Worm (Caenorhabditis elegans) whole organism, young adult: ENCODE measurements around the gene ppt-1.

Source experiments
- F33H1.4 ChIP-seq: fragments of 200-800 bp; sonication (Bioruptor generic); IDR thresholded peaks from 2 replicates; pipeline ENCODE4 v1.3.6; 2022; ENCODE audit warnings: missing genetic modification reagents, missing genetic modification characterization, missing compliant biosample characterization
- akir-1 ChIP-seq: fragments of 200-800 bp; sonication (Bioruptor generic); optimal IDR thresholded peaks from 2 replicates; lab custom pipeline; 2018; ENCODE audit warnings: mild to moderate bottlenecking, missing genetic modification characterization, moderate library complexity, missing compliant biosample characterization
- ama-1 ChIP-seq, 3 experiments: fragments of 150-350 bp in 1 of 3; sonication (generic microtip) in 2 of 3; optimal IDR thresholded peaks; 2 replicates each; lab custom pipeline; 2014 to 2018; ENCODE audit warnings: missing biosample characterization in 2 of 3, missing genetic modification characterization in 2 of 3, missing genetic modification reagents in 2 of 3
- ceh-58 ChIP-seq: fragments of 200-800 bp; sonication (Bioruptor generic); IDR thresholded peaks from 2 replicates; pipeline ENCODE4 v1.3.6; 2022; ENCODE audit warnings: missing genetic modification characterization, missing compliant biosample characterization
- madf-6 ChIP-seq: fragments of 200-800 bp; sonication (Bioruptor generic); IDR thresholded peaks from 2 replicates; pipeline ENCODE4 v1.3.6; 2022; ENCODE audit warnings: missing genetic modification reagents, missing genetic modification characterization, missing compliant biosample characterization
- nfya-2 ChIP-seq: fragments of 200-800 bp; sonication (Bioruptor generic); IDR thresholded peaks from 2 replicates; pipeline ENCODE4 v1.3.6; 2022; ENCODE audit warnings: missing genetic modification reagents, missing genetic modification characterization, missing compliant biosample characterization
- nhr-27 ChIP-seq: fragments of 200-800 bp; sonication (Bioruptor generic); optimal IDR thresholded peaks from 2 replicates; lab custom pipeline; 2018; ENCODE audit warnings: mild to moderate bottlenecking, missing genetic modification characterization, moderate library complexity, missing compliant biosample characterization
- snpc-4 ChIP-seq, 5 experiments: fragments of 150-350 bp in 1 of 5; sonication (generic microtip) in 4 of 5; optimal IDR thresholded peaks; 2 replicates each; lab custom pipeline; 2014 to 2018; ENCODE audit warnings: missing genetic modification characterization in 5 of 5, missing biosample characterization in 3 of 5, antibody characterized with exemption in 2 of 5, mild to moderate bottlenecking in 2 of 5, missing compliant biosample characterization in 2 of 5, missing genotype in 2 of 5, moderate library complexity in 2 of 5, missing genetic modification reagents in 1 of 5
- tlf-1 ChIP-seq: fragments of 200-800 bp; sonication (Bioruptor generic); optimal IDR thresholded peaks from 2 replicates; lab custom pipeline; 2018; ENCODE audit warnings: mild to moderate bottlenecking, missing genetic modification characterization, missing compliant biosample characterization
- unc-62 ChIP-seq: fragments of 150-350 bp; optimal IDR thresholded peaks from 2 replicates; lab custom pipeline; 2014; ENCODE audit warnings: missing biosample characterization, missing genetic modification reagents, missing genetic modification characterization
- ztf-25 ChIP-seq: fragments of 200-800 bp; sonication (Bioruptor generic); IDR thresholded peaks from 2 replicates; pipeline ENCODE4 v1.3.6; 2022; ENCODE audit warnings: missing genetic modification reagents, missing genetic modification characterization, missing compliant biosample characterization

- TF ChIP-seq ztf-25 (GFP tag; lab: Robert Waterston, UW) (no peak), madf-6 (GFP tag; lab: Robert Waterston, UW) (no peak), nfya-2 (GFP tag; lab: Robert Waterston, UW) (no peak), unc-62 (no peak), ama-1 (optimal IDR thresholded peaks at IDR 0.05; lab: Kevin White, UChicago) (no peak), ama-1 (GFP tag; optimal IDR thresholded peaks at IDR 0.05; lab: Kevin White, UChicago) (no peak), akir-1 (GFP tag; lab: Kevin White, UChicago) (no peak), snpc-4 (GFP tag; optimal IDR thresholded peaks at IDR 0.05; lab: Kevin White, UChicago) (no peak), snpc-4 (tag; optimal IDR thresholded peaks at IDR 0.05; lab: Kevin White, UChicago) (no peak), ceh-58 (GFP tag; lab: Robert Waterston, UW) (no peak), F33H1.4 (GFP tag; lab: Robert Waterston, UW) (no peak), tlf-1 (no peak), nhr-27 (tag; lab: Kevin White, UChicago) (no peak)
These were observed 9.8 kb downstream of the ppt-1 start for ce11 chrV:6616294-6616693.
